Worm (Caenorhabditis elegans): ENCODE measurements around the gene nob-1.

DNA sequence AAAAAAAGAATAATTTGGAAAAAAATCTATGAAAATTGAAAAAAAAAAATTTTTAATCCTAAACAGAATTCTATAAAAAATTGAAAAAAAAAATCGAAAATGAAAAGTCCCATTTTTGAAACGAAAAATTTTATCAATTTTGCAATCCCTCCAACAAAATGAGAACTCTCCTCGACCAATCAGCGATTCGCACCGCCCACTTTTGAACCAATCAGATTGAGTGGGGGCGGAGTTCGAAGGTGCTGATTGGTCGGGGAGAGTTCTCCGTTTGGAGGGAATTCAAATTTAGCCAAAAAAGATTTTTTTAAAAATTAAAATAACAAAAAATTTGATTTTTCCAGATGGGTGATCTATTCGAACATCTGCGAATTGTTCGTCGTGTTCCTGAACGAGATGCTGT, 16.4 kb downstream of the nob-1 start:
- TF ChIP-seq F10E7.11 (tag; optimal IDR thresholded peaks at IDR 0.05) (no peak), C06A6.2 (GFP tag; conservative IDR thresholded peaks at IDR 0.05) (no peak), egrh-3 (GFP tag; IDR thresholded peaks at IDR 0.05) (no peak), nfyb-1 (GFP tag; IDR thresholded peaks at IDR 0.05) (no peak), hlh-26 (GFP tag; conservative IDR thresholded peaks at IDR 0.05) (no peak), lin-26 (GFP tag; IDR thresholded peaks at IDR 0.05) (no peak), unc-130 (GFP tag; optimal IDR thresholded peaks at IDR 0.05) (no peak), die-1 (tag; optimal IDR thresholded peaks at IDR 0.05) (no peak), F55B11.4 (tag; optimal IDR thresholded peaks at IDR 0.05; ENCODE audit: borderline replicate concordance, insufficient read depth) (no peak), ztf-26 (tag; optimal IDR thresholded peaks at IDR 0.05) (no peak), bed-1 (GFP tag; IDR thresholded peaks at IDR 0.05) (no peak)

Measured in whole organism, young adult.